Fruit fly (Drosophila melanogaster): Measurements from ENCODE around the gene Ras64B.

The Ras64B gene

dm6 chr3L:4108072-4108843 lies 30.6 kb upstream of the Ras64B start, which contains the start of gene Ack (continued):
- TF ChIP-seq wor (GFP tag; IDR thresholded peaks at IDR 0.05), result no peak
- no peak for TF ChIP-seq CG1529 (GFP tag; optimal IDR thresholded peaks at IDR 0.05)
- TF ChIP-seq CG33213 (GFP tag; optimal IDR thresholded peaks at IDR 0.05), result no peak
- TF ChIP-seq NK7.1 (GFP tag; optimal IDR thresholded peaks at IDR 0.05), result no peak
- TF ChIP-seq tap (tag; optimal IDR thresholded peaks at IDR 0.05), result no peak
- peak; percentile 82 for TF ChIP-seq CG13287 (GFP tag; IDR thresholded peaks at IDR 0.05; ENCODE audit: partially characterized antibody)
- no peak for TF ChIP-seq chn (GFP tag; optimal IDR thresholded peaks at IDR 0.05)
- no peak for TF ChIP-seq lov (optimal IDR thresholded peaks at IDR 0.05)
- TF ChIP-seq lov (GFP tag; IDR thresholded peaks at IDR 0.05), result no peak
- peak; percentile 73 for TF ChIP-seq HLH4C (GFP tag; IDR thresholded peaks at IDR 0.05; ENCODE audit: partially characterized antibody)
- TF ChIP-seq Hr39 (optimal IDR thresholded peaks at IDR 0.05), result no peak
- TF ChIP-seq CG9609 (GFP tag; optimal IDR thresholded peaks at IDR 0.05), result no peak
- no peak for TF ChIP-seq CG12104 (GFP tag; optimal IDR thresholded peaks at IDR 0.05)
- TF ChIP-seq Fer3 (tag; optimal IDR thresholded peaks at IDR 0.05), result no peak
- TF ChIP-seq BtbVII (GFP tag; optimal IDR thresholded peaks at IDR 0.05), result no peak
- no peak for TF ChIP-seq prd (optimal IDR thresholded peaks at IDR 0.05)
- TF ChIP-seq prd (GFP tag; IDR thresholded peaks at IDR 0.05), result no peak
- peak; percentile 51 for TF ChIP-seq tna (GFP tag; IDR thresholded peaks at IDR 0.05; ENCODE audit: partially characterized antibody)
- no peak for TF ChIP-seq CoRest (tag; optimal IDR thresholded peaks at IDR 0.05)
- peak; percentile 85 for TF ChIP-seq Scr (GFP tag; IDR thresholded peaks at IDR 0.05; ENCODE audit: partially characterized antibody)
- 0 out of 3 replicates have a peak, but pooled peaks have one; percentile 23 for TF ChIP-seq ci (GFP tag; IDR thresholded peaks at IDR 0.05)
- TF ChIP-seq CG18619 (GFP tag; optimal IDR thresholded peaks at IDR 0.05), result no peak
- no peak for TF ChIP-seq pb (GFP tag; optimal IDR thresholded peaks at IDR 0.05)
- TF ChIP-seq hb (GFP tag; IDR thresholded peaks at IDR 0.05; ENCODE audit: partially characterized antibody), result peak; percentile 39; the same call in 1 of the 3 replicates
- TF ChIP-seq danr (GFP tag; IDR thresholded peaks at IDR 0.05), result no peak
- no peak for TF ChIP-seq CG4328 (GFP tag; optimal IDR thresholded peaks at IDR 0.05)
- no peak for TF ChIP-seq CG12744 (GFP tag; optimal IDR thresholded peaks at IDR 0.05)
- no peak for TF ChIP-seq CG4424 (GFP tag; optimal IDR thresholded peaks at IDR 0.05)
- no peak for TF ChIP-seq vvl (GFP tag; IDR thresholded peaks at IDR 0.05)
- TF ChIP-seq exex (tag; optimal IDR thresholded peaks at IDR 0.05), result no peak
- TF ChIP-seq zfh2 (GFP tag; optimal IDR thresholded peaks at IDR 0.05), result no peak
- TF ChIP-seq usp (GFP tag; optimal IDR thresholded peaks at IDR 0.05), result no peak
- TF ChIP-seq CG4282 (GFP tag; optimal IDR thresholded peaks at IDR 0.05), result no peak
- no peak; the same call in 1 of the 2 replicates for TF ChIP-seq HLH3B (GFP tag; IDR thresholded peaks at IDR 0.05)
- no peak for TF ChIP-seq Blimp-1 (GFP tag; optimal IDR thresholded peaks at IDR 0.05)
- TF ChIP-seq CG10654 (GFP tag; optimal IDR thresholded peaks at IDR 0.05), result no peak
- no peak for TF ChIP-seq CG12299 (tag; optimal IDR thresholded peaks at IDR 0.05)
- TF ChIP-seq Ravus (GFP tag; IDR thresholded peaks at IDR 0.05), result no peak

DNA sequence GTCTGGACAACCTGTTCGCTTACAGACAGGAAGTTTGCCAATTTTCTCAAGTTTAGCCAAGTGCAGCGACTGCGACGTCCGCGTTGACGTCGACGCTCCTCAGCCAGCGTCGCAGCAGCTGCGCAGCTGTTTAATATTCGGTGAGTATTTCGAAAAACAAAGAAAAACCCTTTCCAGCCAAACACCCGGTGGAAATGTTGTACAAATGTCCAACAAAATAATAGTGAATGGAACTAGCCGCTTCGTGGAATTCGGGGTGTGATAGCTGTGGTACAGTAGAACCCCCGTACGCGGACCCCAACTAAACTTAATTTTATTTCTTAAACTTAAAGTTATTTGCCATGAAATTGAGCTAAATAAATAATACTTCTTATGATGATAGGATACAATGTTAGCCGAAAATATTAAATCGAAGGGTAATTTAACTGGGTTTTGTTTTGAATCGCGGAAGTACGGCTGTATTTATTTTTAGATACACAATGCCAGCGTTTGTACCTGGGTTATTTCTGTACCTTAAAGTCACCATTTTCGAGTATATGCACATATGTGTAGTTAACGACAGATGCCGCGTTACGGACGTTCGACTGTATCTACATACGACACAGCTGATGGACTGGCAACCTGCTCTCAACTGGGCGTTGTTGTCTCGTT lies 29.9 kb upstream of the Ras64B start:
- TF ChIP-seq CG14014 (GFP tag; IDR thresholded peaks at IDR 0.05), result peak; percentile 44; the same call in 1 of the 2 replicates
- peak; percentile 83 for TF ChIP-seq Oli (tag; optimal IDR thresholded peaks at IDR 0.05)
- TF ChIP-seq pnt (GFP tag; optimal IDR thresholded peaks at IDR 0.05), result peak; percentile 20
- TF ChIP-seq Camta (GFP tag; optimal IDR thresholded peaks at IDR 0.05), result peak; percentile 78
- peak; percentile 62 for TF ChIP-seq Nf-YB (GFP tag; optimal IDR thresholded peaks at IDR 0.05)
- no peak for TF ChIP-seq dati (GFP tag; IDR thresholded peaks at IDR 0.05)
- no peak for TF ChIP-seq gsb (GFP tag; IDR thresholded peaks at IDR 0.05)
- peak; percentile 69 for TF ChIP-seq Rfx (GFP tag; IDR thresholded peaks at IDR 0.05)
- peak; percentile 52 for TF ChIP-seq CG8944 (GFP tag; optimal IDR thresholded peaks at IDR 0.05)
- TF ChIP-seq CG14860 (GFP tag; IDR thresholded peaks at IDR 0.05; ENCODE audit: partially characterized antibody), result no peak
- peak; percentile 77 for TF ChIP-seq lab (GFP tag; optimal IDR thresholded peaks at IDR 0.05)
- TF ChIP-seq Side (GFP tag; optimal IDR thresholded peaks at IDR 0.05), result peak; percentile 60
- peak; percentile 32 for TF ChIP-seq CG30020 (tag; optimal IDR thresholded peaks at IDR 0.05)
- TF ChIP-seq crol (GFP tag; IDR thresholded peaks at IDR 0.05), result no peak

Data from whole organism, embryonic.